Worm (Caenorhabditis elegans): ENCODE results near the gene plk-3.

DNA sequence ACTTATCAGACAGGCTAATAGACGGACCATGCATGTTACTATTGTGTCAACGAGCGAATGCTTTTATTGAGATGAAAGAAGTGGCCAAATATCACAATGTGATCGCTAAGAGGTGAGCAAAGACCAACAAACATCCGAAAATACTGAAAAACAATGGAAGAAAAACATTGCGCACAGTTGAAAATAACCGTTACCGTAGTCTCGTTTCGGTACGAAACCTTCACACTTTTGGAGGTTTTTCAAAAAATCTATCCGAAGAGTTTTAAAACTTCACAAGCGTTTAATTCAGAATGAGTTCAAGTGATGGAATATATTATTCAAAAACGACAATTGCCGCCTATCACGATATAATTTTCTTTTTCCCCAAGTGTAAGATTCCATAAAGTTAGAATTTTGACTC, 35.8 kb upstream of the plk-3 start:
- TF ChIP-seq ref-1 (GFP tag; conservative IDR thresholded peaks at IDR 0.05): no peak
- TF ChIP-seq T22C8.4 (GFP tag; IDR thresholded peaks at IDR 0.05): no peak
- TF ChIP-seq tab-1 (GFP tag; IDR thresholded peaks at IDR 0.05): no peak
- TF ChIP-seq med-1 (GFP tag; optimal IDR thresholded peaks at IDR 0.05; ENCODE audit: insufficient read depth): no peak
- TF ChIP-seq ztf-29 (GFP tag; IDR thresholded peaks at IDR 0.05): no peak
- no peak for TF ChIP-seq cog-1 (tag; optimal IDR thresholded peaks at IDR 0.05)
- TF ChIP-seq ztf-23 (GFP tag; IDR thresholded peaks at IDR 0.05): no peak
- no peak for TF ChIP-seq klf-2 (GFP tag; conservative IDR thresholded peaks at IDR 0.05)
